Worm (Caenorhabditis elegans) whole organism, young adult: ENCODE results near the gene dss-1.

ENCODE experiments used
- akir-1 ChIP-seq: fragments of 200-800 bp; sonication (Bioruptor generic); optimal IDR thresholded peaks from 2 replicates; lab custom pipeline; 2018; ENCODE audit warnings: mild to moderate bottlenecking, missing genetic modification characterization, moderate library complexity, missing compliant biosample characterization
- ama-1 ChIP-seq, 3 experiments: fragments of 150-350 bp in 1 of 3; sonication (generic microtip) in 2 of 3; optimal IDR thresholded peaks; 2 replicates each; lab custom pipeline; 2014 to 2018; ENCODE audit warnings: missing biosample characterization in 2 of 3, missing genetic modification characterization in 2 of 3, missing genetic modification reagents in 2 of 3
- aptf-3 ChIP-seq: fragments of 200-800 bp; sonication (Bioruptor generic); IDR thresholded peaks from 2 replicates; pipeline ENCODE4 v1.3.6; 2022; ENCODE audit warnings: missing genetic modification characterization, missing compliant biosample characterization
- chd-7 ChIP-seq: sonication (generic microtip); optimal IDR thresholded peaks from 2 replicates; lab custom pipeline; 2016; ENCODE audit warnings: mild to moderate bottlenecking, missing genetic modification characterization, moderate library complexity, missing compliant biosample characterization
- dpl-1 ChIP-seq: fragments of 150-350 bp; optimal IDR thresholded peaks from 2 replicates; lab custom pipeline; 2014; ENCODE audit warnings: missing biosample characterization, missing genetic modification reagents, missing genetic modification characterization
- egl-44 ChIP-seq: fragments of 200-800 bp; sonication (Bioruptor generic); IDR thresholded peaks from 2 replicates; pipeline ENCODE4 v1.3.6; 2022; ENCODE audit warnings: missing genetic modification reagents, missing genetic modification characterization, missing compliant biosample characterization
- ets-4 ChIP-seq: fragments of 200-800 bp; sonication (Bioruptor generic); optimal IDR thresholded peaks from 2 replicates; lab custom pipeline; 2018; ENCODE audit warnings: mild to moderate bottlenecking, missing genetic modification characterization, missing compliant biosample characterization
- him-1 ChIP-seq: sonication (generic microtip); optimal IDR thresholded peaks from 2 replicates; lab custom pipeline; 2016; ENCODE audit warnings: missing genotype, missing genetic modification reagents, missing genetic modification characterization, missing compliant biosample characterization
- lin-26 ChIP-seq: fragments of 200-800 bp; sonication (Bioruptor generic); IDR thresholded peaks from 2 replicates; pipeline ENCODE4 v1.3.6; 2022; ENCODE audit warnings: missing genetic modification reagents, missing genetic modification characterization, missing compliant biosample characterization
- lin-35 ChIP-seq, 3 experiments: fragments of 150-350 bp in 2 of 3; sonication (generic microtip) in 1 of 3; optimal IDR thresholded peaks; 2 replicates each; lab custom pipeline; 2014 to 2018; ENCODE audit warnings: missing biosample characterization in 3 of 3, missing genetic modification characterization in 3 of 3, missing genetic modification reagents in 3 of 3
- rcor-1 ChIP-seq: fragments of 200-800 bp; sonication (Bioruptor generic); IDR thresholded peaks from 2 replicates; pipeline ENCODE4 v1.3.6; 2022; ENCODE audit warnings: missing genetic modification reagents, missing genetic modification characterization, missing compliant biosample characterization
- tlf-1 ChIP-seq: fragments of 200-800 bp; sonication (Bioruptor generic); optimal IDR thresholded peaks from 2 replicates; lab custom pipeline; 2018; ENCODE audit warnings: mild to moderate bottlenecking, missing genetic modification characterization, missing compliant biosample characterization
- unc-130 ChIP-seq: sonication (generic microtip); optimal IDR thresholded peaks from 2 replicates; lab custom pipeline; 2016; ENCODE audit warnings: missing genetic modification reagents, missing genetic modification characterization, missing compliant biosample characterization

DNA sequence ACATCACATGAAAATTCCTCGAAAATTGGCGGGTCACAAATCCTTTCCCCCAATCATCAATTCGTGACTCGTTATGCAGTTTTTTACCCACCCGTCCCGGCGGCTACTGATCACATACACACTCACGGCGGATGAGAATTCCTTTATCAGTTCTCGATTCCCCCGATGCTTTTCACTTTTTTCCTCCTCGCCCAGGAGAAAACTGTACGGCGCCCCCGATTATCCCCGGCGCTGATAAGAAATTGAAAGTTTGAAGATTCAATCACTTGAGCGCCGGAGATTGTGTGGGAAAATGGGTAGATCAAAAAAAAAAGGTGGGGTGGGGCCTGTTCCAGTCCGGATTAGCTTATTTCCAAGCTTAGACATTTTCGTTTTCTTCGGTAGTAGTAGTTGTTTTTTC is 48.2 kb downstream of the dss-1 start:
- TF ChIP-seq unc-130 (GFP tag; lab: Kevin White, UChicago) = no peak
- no peak for TF ChIP-seq ama-1 (optimal IDR thresholded peaks at IDR 0.05; lab: Kevin White, UChicago)
- no peak for TF ChIP-seq ama-1 (GFP tag; optimal IDR thresholded peaks at IDR 0.05; lab: Kevin White, UChicago)
- TF ChIP-seq egl-44 (GFP tag; lab: Robert Waterston, UW) = no peak
- TF ChIP-seq dpl-1 (GFP tag; lab: Kevin White, UChicago) = no peak
- TF ChIP-seq lin-35 (GFP tag; optimal IDR thresholded peaks at IDR 0.05; lab: Kevin White, UChicago) = no peak
- TF ChIP-seq aptf-3 (GFP tag; lab: Robert Waterston, UW) = no peak
- TF ChIP-seq lin-26 = no peak
- TF ChIP-seq akir-1 (GFP tag; lab: Kevin White, UChicago) = no peak
- no peak for TF ChIP-seq him-1 (tag; lab: Kevin White, UChicago)
- TF ChIP-seq chd-7 = no peak
- no peak for TF ChIP-seq ets-4 (GFP tag; lab: Kevin White, UChicago)
- TF ChIP-seq rcor-1 = no peak
- no peak for TF ChIP-seq tlf-1 (GFP tag; lab: Kevin White, UChicago)
